Fruit fly (Drosophila melanogaster): Measurements from ENCODE around the gene Ref2.

Gene Ref2

DNA sequence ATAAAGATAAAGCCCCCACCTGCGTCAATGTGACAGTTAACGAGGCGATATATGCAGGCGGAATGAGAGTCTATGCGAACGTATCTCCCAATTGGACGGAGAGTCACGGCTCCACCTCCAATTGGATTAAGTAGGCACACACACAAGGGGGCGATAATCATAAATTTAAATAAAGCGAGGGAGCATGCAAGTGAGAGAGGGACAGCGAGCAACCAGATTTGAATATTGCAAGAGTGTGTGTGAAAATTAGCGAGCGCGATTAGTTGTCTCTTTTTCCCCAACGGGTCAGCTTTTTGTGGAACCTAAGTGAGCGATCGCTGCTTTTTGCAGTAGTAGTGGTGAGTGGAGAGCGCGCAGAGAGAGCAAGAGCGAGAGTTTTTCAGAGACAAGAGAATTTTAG lies 59.3 kb downstream of the Ref2 start (continued):
- TF ChIP-seq Opbp (GFP tag; IDR thresholded peaks at IDR 0.05; ENCODE audit: partially characterized antibody), result peak; percentile 53; the same call in 1 of the 3 replicates
- TF ChIP-seq Adf1 (GFP tag; IDR thresholded peaks at IDR 0.05), result peak; percentile 75
- TF ChIP-seq sens (GFP tag), result peak; percentile 77
- TF ChIP-seq gcm (GFP tag; optimal IDR thresholded peaks at IDR 0.05), result peak; percentile 69

DNA sequence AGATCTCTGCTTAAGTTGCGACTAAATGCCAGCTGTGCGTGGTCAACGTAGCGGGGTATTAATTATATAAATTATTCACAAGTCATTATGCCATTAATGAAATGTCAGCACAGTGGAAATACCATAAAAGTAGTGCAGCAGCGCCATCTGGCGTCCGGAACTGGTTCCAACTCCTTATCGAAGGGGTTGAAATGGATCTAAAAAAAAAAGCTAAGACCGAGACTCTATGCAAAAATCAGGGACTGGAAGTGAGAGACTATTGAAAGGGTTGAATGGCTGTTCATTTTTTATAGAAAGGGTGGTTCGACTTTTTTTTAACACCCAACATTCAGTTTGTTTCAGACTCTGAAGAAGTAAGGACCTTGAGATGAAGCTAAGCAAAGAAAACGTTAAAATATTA lies 67.1 kb downstream of the Ref2 start:
- TF ChIP-seq stwl (tag; optimal IDR thresholded peaks at IDR 0.05), result peak; percentile 16
- no peak for TF ChIP-seq pnt (GFP tag; optimal IDR thresholded peaks at IDR 0.05)
- no peak for TF ChIP-seq HmgZ (tag; optimal IDR thresholded peaks at IDR 0.05)
- TF ChIP-seq hb (GFP tag; IDR thresholded peaks at IDR 0.05; ENCODE audit: partially characterized antibody), result no peak
- TF ChIP-seq CG17186 (GFP tag; optimal IDR thresholded peaks at IDR 0.05), result no peak
- no peak for TF ChIP-seq ftz-f1 (GFP tag; optimal IDR thresholded peaks at IDR 0.05)
- TF ChIP-seq Ssrp (tag; optimal IDR thresholded peaks at IDR 0.05), result no peak
- TF ChIP-seq luna (GFP tag; optimal IDR thresholded peaks at IDR 0.05), result no peak
- TF ChIP-seq seq (GFP tag; IDR thresholded peaks at IDR 0.05), result peak; percentile 52; the same call in 1 of the 2 replicates
- TF ChIP-seq caup (GFP tag; optimal IDR thresholded peaks at IDR 0.05; ENCODE audit: severe bottlenecking), result no peak
- no peak for TF ChIP-seq CG4617 (GFP tag; optimal IDR thresholded peaks at IDR 0.05; ENCODE audit: borderline replicate concordance)
- TF ChIP-seq twi (tag; optimal IDR thresholded peaks at IDR 0.05), result no peak
- no peak for TF ChIP-seq jigr1 (GFP tag; IDR thresholded peaks at IDR 0.05)
- peak; percentile 97 for TF ChIP-seq CG15514 (GFP tag; optimal IDR thresholded peaks at IDR 0.05)
- no peak for TF ChIP-seq tin (GFP tag; optimal IDR thresholded peaks at IDR 0.05)
- no peak for TF ChIP-seq Atf3 (GFP tag; optimal IDR thresholded peaks at IDR 0.05)
- TF ChIP-seq CG14014 (GFP tag; IDR thresholded peaks at IDR 0.05), result no peak
- peak; percentile 16 for TF ChIP-seq ewg (GFP tag; optimal IDR thresholded peaks at IDR 0.05)
- TF ChIP-seq Rfx (GFP tag; IDR thresholded peaks at IDR 0.05), result no peak
- peak; percentile 78 for TF ChIP-seq sqz (GFP tag; optimal IDR thresholded peaks at IDR 0.05)
- TF ChIP-seq CG17912 (GFP tag; optimal IDR thresholded peaks at IDR 0.05), result no peak
- TF ChIP-seq CG15011 (GFP tag; optimal IDR thresholded peaks at IDR 0.05), result no peak
- no peak for TF ChIP-seq CG1233 (GFP tag; optimal IDR thresholded peaks at IDR 0.05)
- no peak for TF ChIP-seq Scr (GFP tag; IDR thresholded peaks at IDR 0.05; ENCODE audit: partially characterized antibody)
- no peak for TF ChIP-seq CG32767 (GFP tag; IDR thresholded peaks at IDR 0.05)
- TF ChIP-seq CTCF (GFP tag; optimal IDR thresholded peaks at IDR 0.05), result peak; percentile 87
- TF ChIP-seq pros (GFP tag; optimal IDR thresholded peaks at IDR 0.05), result peak; percentile 3
- TF ChIP-seq pho (GFP tag; optimal IDR thresholded peaks at IDR 0.05), result no peak
- no peak for TF ChIP-seq Gug (GFP tag; IDR thresholded peaks at IDR 0.05)
- TF ChIP-seq CG15269 (tag; optimal IDR thresholded peaks at IDR 0.05), result no peak

DNA sequence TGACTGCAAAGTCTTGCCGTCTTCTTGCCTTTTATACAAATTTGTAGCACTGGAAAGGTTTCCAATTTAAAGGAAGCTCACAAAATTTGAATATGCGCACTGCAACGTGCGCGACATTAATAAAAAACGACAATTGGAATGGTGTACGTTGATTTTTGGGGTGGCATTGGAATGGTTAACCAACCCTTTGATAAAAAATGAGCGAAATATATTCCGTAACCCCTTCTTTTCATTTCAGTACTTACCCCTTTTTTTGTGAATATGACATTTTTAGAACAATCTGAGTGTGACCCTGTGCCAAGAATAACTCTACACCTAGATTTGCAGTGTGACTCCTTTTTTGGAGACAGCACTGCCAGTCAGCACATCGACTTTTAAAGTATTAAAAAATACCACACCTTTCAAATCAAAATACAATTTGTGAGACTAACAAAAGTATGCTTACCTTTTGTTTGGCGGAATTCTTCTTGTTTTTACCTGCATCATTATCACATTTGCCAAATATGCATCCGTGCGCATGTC lies 71.1 kb downstream of the Ref2 start:
- TF ChIP-seq CG32532 (GFP tag; IDR thresholded peaks at IDR 0.05), result no peak
- TF ChIP-seq CG14710 (tag; optimal IDR thresholded peaks at IDR 0.05), result peak; percentile 79
- TF ChIP-seq HLH54F (GFP tag; optimal IDR thresholded peaks at IDR 0.05), result no peak
- no peak for TF ChIP-seq Doc3 (GFP tag; IDR thresholded peaks at IDR 0.05; ENCODE audit: partially characterized antibody)
- TF ChIP-seq croc (GFP tag; conservative IDR thresholded peaks at IDR 0.05), result no peak
- no peak for TF ChIP-seq E2f1 (GFP tag; IDR thresholded peaks at IDR 0.05)
- TF ChIP-seq sim (GFP tag; IDR thresholded peaks at IDR 0.05), result no peak
- peak; percentile 44 for TF ChIP-seq gfzf (GFP tag; optimal IDR thresholded peaks at IDR 0.05)
- no peak for TF ChIP-seq ham (GFP tag; IDR thresholded peaks at IDR 0.05)
- TF ChIP-seq CG11695 (GFP tag; IDR thresholded peaks at IDR 0.05), result 0 out of 3 replicates have a peak, but pooled peaks have one; percentile 37
- TF ChIP-seq ewg (GFP tag; optimal IDR thresholded peaks at IDR 0.05), result peak; percentile 38
- TF ChIP-seq Nf-YC (tag; optimal IDR thresholded peaks at IDR 0.05), result peak; percentile 7
- TF ChIP-seq CG9609 (GFP tag; optimal IDR thresholded peaks at IDR 0.05), result no peak
- TF ChIP-seq CG2202 (tag; optimal IDR thresholded peaks at IDR 0.05), result no peak
- no peak for TF ChIP-seq Ravus (GFP tag; IDR thresholded peaks at IDR 0.05)
- TF ChIP-seq Vsx1 (GFP tag; optimal IDR thresholded peaks at IDR 0.05), result no peak
- TF ChIP-seq CG14014 (GFP tag; IDR thresholded peaks at IDR 0.05), result no peak
- no peak for TF ChIP-seq slbo (GFP tag; IDR thresholded peaks at IDR 0.05)
- no peak for TF ChIP-seq bab2 (GFP tag; optimal IDR thresholded peaks at IDR 0.05)

Measured in whole organism, embryonic.